Worm (Caenorhabditis elegans) whole organism, L4/young adult: Measurements from ENCODE around the gene R03G8.6.

Experiments
- W03F9.2 ChIP-seq: fragments of 150-350 bp; optimal IDR thresholded peaks from 2 replicates; lab custom pipeline; 2014; ENCODE audit warnings: missing biosample characterization, missing genetic modification characterization
- dao-5 ChIP-seq: sonication (generic microtip); optimal IDR thresholded peaks from 2 replicates; lab custom pipeline; 2016; ENCODE audit warnings: missing genotype, missing genetic modification characterization, moderate library complexity, missing compliant biosample characterization
- him-1 ChIP-seq: sonication (generic microtip); optimal IDR thresholded peaks from 2 replicates; lab custom pipeline; 2016; ENCODE audit warnings: missing genotype, missing genetic modification reagents, missing genetic modification characterization, missing compliant biosample characterization

Gene R03G8.6

ce11 chrX:13100410-13100809, at the start of gene R03G8.6:
Gene R03G8.6 (minus strand): TSS chrX:13100510.
- TF ChIP-seq dao-5 (tag; lab: Kevin White, UChicago) (no peak), W03F9.2 (no peak), him-1 (tag; lab: Kevin White, UChicago) (no peak)

ce11 chrX:13147105-13147504, 46.8 kb upstream of the R03G8.6 start:
- TF ChIP-seq W03F9.2 (no peak), him-1 (tag; lab: Kevin White, UChicago) (no peak), dao-5 (tag; lab: Kevin White, UChicago) (no peak)

ce11 chrX:13145988-13146873, 45.9 kb upstream of the R03G8.6 start:
- no peak for TF ChIP-seq him-1 (tag; lab: Kevin White, UChicago)
- no peak for TF ChIP-seq dao-5 (tag; lab: Kevin White, UChicago)
- no peak for TF ChIP-seq W03F9.2

- TF ChIP-seq dao-5 (tag; lab: Kevin White, UChicago): no peak
- peak; percentile 94 for TF ChIP-seq him-1 (tag; lab: Kevin White, UChicago)
- TF ChIP-seq W03F9.2: peak; percentile 83
These were observed 44.8 kb upstream of the R03G8.6 start for ce11 chrX:13144975-13145618.

ce11 chrX:13143762-13144732, 43.7 kb upstream of the R03G8.6 start:
- TF ChIP-seq him-1 (tag; lab: Kevin White, UChicago) (peak; percentile 12), dao-5 (tag; lab: Kevin White, UChicago) (no peak)

- TF ChIP-seq him-1 (tag; lab: Kevin White, UChicago) (no peak), dao-5 (tag; lab: Kevin White, UChicago) (no peak), W03F9.2 (no peak)
These were observed 42.9 kb upstream of the R03G8.6 start for ce11 chrX:13143236-13143635.

- no peak for TF ChIP-seq him-1 (tag; lab: Kevin White, UChicago)
- no peak for TF ChIP-seq dao-5 (tag; lab: Kevin White, UChicago)
- TF ChIP-seq W03F9.2: no peak
These were observed 41.1 kb upstream of the R03G8.6 start, which contains the start of gene F09A5.3 for ce11 chrX:13141440-13141839. Gene F09A5.3 (plus strand): TSS chrX:13141601.

ce11 chrX:13139493-13139892, 39.2 kb upstream of the R03G8.6 start, which contains the start of gene ttr-34:
Gene ttr-34 (plus strand): TSS chrX:13139793.
- TF ChIP-seq W03F9.2 (no peak), him-1 (tag; lab: Kevin White, UChicago) (no peak), dao-5 (tag; lab: Kevin White, UChicago) (no peak)

ce11 chrX:13134807-13135206, 34.5 kb upstream of the R03G8.6 start, which contains the start of gene F09A5.2:
Gene F09A5.2 (plus strand): TSS chrX:13135107.
- no peak for TF ChIP-seq him-1 (tag; lab: Kevin White, UChicago)
- TF ChIP-seq W03F9.2: no peak
- no peak for TF ChIP-seq dao-5 (tag; lab: Kevin White, UChicago)

ce11 chrX:13129949-13130348, 29.6 kb upstream of the R03G8.6 start, which contains the start of gene spin-3:
Gene spin-3 (plus strand): TSS chrX:13130249.
- no peak for TF ChIP-seq dao-5 (tag; lab: Kevin White, UChicago)
- no peak for TF ChIP-seq him-1 (tag; lab: Kevin White, UChicago)
- TF ChIP-seq W03F9.2: no peak

ce11 chrX:13126420-13126819, 26.1 kb upstream of the R03G8.6 start, which contains the start of gene F17H10.4:
Gene F17H10.4 (minus strand): TSS chrX:13126520.
- TF ChIP-seq W03F9.2 (no peak), dao-5 (tag; lab: Kevin White, UChicago) (no peak), him-1 (tag; lab: Kevin White, UChicago) (no peak)

- TF ChIP-seq dao-5 (tag; lab: Kevin White, UChicago) (no peak), W03F9.2 (no peak), him-1 (tag; lab: Kevin White, UChicago) (no peak)
These were observed 21.9 kb upstream of the R03G8.6 start, which contains the start of gene snx-17 for ce11 chrX:13122191-13122590. Gene snx-17 (minus strand): TSS chrX:13122291.

ce11 chrX:13121104-13121503, 20.8 kb upstream of the R03G8.6 start:
- no peak for TF ChIP-seq W03F9.2
- TF ChIP-seq dao-5 (tag; lab: Kevin White, UChicago): peak; percentile 41
- no peak for TF ChIP-seq him-1 (tag; lab: Kevin White, UChicago)
